Worm (Caenorhabditis elegans): ENCODE measurements around the gene itsn-1.

Gene itsn-1

DNA sequence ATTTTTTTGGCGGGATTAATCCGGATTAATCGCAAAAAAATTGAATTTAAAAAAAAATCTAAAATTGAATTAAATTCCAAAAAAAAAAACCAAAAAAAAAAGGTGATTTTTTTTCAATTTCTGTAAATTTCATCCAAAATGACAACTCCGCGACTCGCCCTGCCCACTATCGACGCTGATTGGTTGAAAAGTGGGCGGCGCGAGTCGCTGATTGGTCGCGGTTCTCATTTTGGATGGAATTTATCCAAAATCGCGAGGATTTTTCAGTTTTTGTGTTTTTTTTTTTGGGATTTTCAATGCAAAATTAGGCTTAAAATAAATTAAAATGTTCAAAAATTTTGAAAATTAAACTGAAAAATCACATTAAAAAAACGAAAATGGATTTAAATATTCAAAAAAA lies 10.0 kb upstream of the itsn-1 start:
- no peak for TF ChIP-seq mxl-1 (tag; optimal IDR thresholded peaks at IDR 0.05)
- 0 out of 2 replicates have a peak, but pooled peaks have one; percentile 26 for TF ChIP-seq nfyb-1 (GFP tag; IDR thresholded peaks at IDR 0.05)

DNA sequence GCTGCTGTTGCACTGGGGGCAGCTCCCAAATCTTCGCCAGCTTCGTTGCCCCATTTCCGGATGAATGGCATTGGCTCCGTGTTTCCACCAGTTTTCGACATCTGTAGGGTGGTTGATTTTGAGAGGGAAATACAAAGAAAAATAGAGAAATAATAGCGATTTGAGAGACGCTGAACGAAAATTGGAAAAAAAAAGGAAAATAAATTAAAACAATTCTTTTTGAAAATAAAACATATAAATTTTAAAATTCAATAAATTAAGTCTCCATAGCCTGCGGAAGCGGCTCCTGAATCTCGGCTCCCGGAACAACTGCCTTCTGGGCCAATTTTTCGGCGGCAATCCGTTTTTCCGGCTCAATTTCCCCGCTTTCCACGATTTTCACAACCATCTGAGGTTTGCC lies 8.6 kb upstream of the itsn-1 start, which contains the start of gene sfa-1:
TSS of gene sfa-1 (minus strand) at position 101 of the 400 bp plus-strand sequence.
- no peak for TF ChIP-seq hrde-1 (tag; optimal IDR thresholded peaks at IDR 0.05; ENCODE audit: borderline replicate concordance)
- no peak for TF ChIP-seq attf-5 (GFP tag; optimal IDR thresholded peaks at IDR 0.05)
- peak; percentile 18 for TF ChIP-seq ztf-18 (tag; optimal IDR thresholded peaks at IDR 0.05)

DNA sequence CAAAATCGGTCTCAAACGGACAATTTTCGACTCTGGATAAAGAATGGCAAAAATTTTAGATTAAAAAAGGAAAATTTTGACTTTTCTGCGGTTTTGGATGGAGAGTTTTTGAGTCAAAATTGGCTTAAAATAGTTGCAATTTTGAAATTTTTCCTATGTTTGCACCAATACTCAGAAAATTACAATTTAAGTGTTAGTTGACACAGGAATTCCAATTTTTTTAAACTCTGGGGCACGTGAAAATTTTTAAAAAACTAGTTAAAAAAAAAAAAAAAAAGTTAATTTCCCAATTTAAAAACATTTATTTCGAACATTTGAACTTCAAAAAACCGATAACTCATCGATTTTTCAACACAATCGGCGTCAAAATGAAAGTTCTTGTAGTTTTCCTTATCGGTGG lies 7.7 kb upstream of the itsn-1 start, which contains the start of gene Y116A8C.33:
TSS of gene Y116A8C.33 (plus strand) at position 301 of the 400 bp plus-strand sequence.
- no peak for TF ChIP-seq Y79H2A.3 (GFP tag; conservative IDR thresholded peaks at IDR 0.05)
- TF ChIP-seq cebp-1 (GFP tag; IDR thresholded peaks at IDR 0.05) = no peak
- peak; percentile 13 for TF ChIP-seq cebp-1 (tag; optimal IDR thresholded peaks at IDR 0.05)

DNA sequence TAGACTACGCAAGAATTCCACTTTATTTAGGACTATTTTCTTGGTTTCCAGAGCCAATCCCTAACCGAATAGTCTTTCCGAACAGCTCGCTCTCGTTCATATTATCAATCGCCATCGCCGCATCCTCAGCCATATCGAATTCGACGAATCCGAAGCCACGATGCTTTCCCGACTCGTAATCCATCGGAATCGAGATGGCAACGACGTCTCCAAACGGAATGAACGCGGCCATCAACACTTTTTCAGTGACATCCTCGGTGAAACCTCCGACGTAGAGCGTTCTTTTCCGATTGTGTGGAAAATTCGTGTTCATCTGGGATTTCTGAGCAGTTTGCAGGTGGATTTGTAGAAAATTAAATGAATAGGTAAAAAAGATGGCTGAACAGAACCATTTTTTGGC lies 3.1 kb upstream of the itsn-1 start, which contains the start of gene cyn-13:
TSS of gene cyn-13 (minus strand) at position 313 of the 400 bp plus-strand sequence.
- TF ChIP-seq ama-1 (optimal IDR thresholded peaks at IDR 0.05) (no peak), ama-1 (GFP tag; optimal IDR thresholded peaks at IDR 0.05) (no peak), F10E7.11 (tag; optimal IDR thresholded peaks at IDR 0.05) (no peak), rec-8 (tag; optimal IDR thresholded peaks at IDR 0.05) (no peak), efl-1 (GFP tag; optimal IDR thresholded peaks at IDR 0.05) (no peak), attf-5 (GFP tag; optimal IDR thresholded peaks at IDR 0.05) (no peak), lsy-27 (tag; optimal IDR thresholded peaks at IDR 0.05; ENCODE audit: borderline replicate concordance, insufficient read depth) (no peak), ceh-27 (GFP tag; optimal IDR thresholded peaks at IDR 0.05) (no peak), snpc-4 (GFP tag; optimal IDR thresholded peaks at IDR 0.05) (no peak), snpc-4 (tag; optimal IDR thresholded peaks at IDR 0.05) (peak in 1 of 4 experiments; percentile 71), athp-1 (tag; optimal IDR thresholded peaks at IDR 0.05) (no peak), nfya-1 (tag; optimal IDR thresholded peaks at IDR 0.05; ENCODE audit: borderline replicate concordance, insufficient read depth) (no peak), akir-1 (GFP tag; optimal IDR thresholded peaks at IDR 0.05) (no peak), let-526 (GFP tag; IDR thresholded peaks at IDR 0.05) (no peak), nfya-2 (GFP tag; IDR thresholded peaks at IDR 0.05) (no peak), B0035.1 (tag; optimal IDR thresholded peaks at IDR 0.05) (no peak), bed-2 (GFP tag; IDR thresholded peaks at IDR 0.05) (no peak), nhr-80 (tag; optimal IDR thresholded peaks at IDR 0.05) (no peak), aptf-2 (GFP tag; conservative IDR thresholded peaks at IDR 0.05) (no peak), B0261.1 (tag; optimal IDR thresholded peaks at IDR 0.05) (no peak), Y56A3A.18 (GFP tag; IDR thresholded peaks at IDR 0.05) (0 out of 2 replicates have a peak, but pooled peaks have one; percentile 16), lin-35 (GFP tag; optimal IDR thresholded peaks at IDR 0.05) (no peak), ztf-6 (GFP tag; IDR thresholded peaks at IDR 0.05) (no peak), aptf-3 (GFP tag; IDR thresholded peaks at IDR 0.05) (no peak), mes-4 (tag; optimal IDR thresholded peaks at IDR 0.05) (no peak), mel-28 (tag; optimal IDR thresholded peaks at IDR 0.05; ENCODE audit: borderline replicate concordance) (no peak), F49E8.2 (tag; optimal IDR thresholded peaks at IDR 0.05; ENCODE audit: insufficient read depth) (peak; percentile 41), fkh-3 (tag; optimal IDR thresholded peaks at IDR 0.05) (peak; percentile 4), cebp-1 (GFP tag; IDR thresholded peaks at IDR 0.05) (no peak), cebp-1 (tag; optimal IDR thresholded peaks at IDR 0.05) (peak; percentile 16), C06A6.2 (GFP tag; conservative IDR thresholded peaks at IDR 0.05) (no peak), dpff-1 (tag; optimal IDR thresholded peaks at IDR 0.05) (no peak), tlf-1 (GFP tag; optimal IDR thresholded peaks at IDR 0.05) (no peak), lag-1 (GFP tag; IDR thresholded peaks at IDR 0.05) (no peak), Y53F4B.3 (GFP tag; IDR thresholded peaks at IDR 0.05) (no peak), atf-7 (tag; optimal IDR thresholded peaks at IDR 0.05) (no peak), B0019.2 (GFP tag; conservative IDR thresholded peaks at IDR 0.05) (no peak), bed-1 (GFP tag; IDR thresholded peaks at IDR 0.05) (no peak)
